Fruit fly (Drosophila melanogaster) whole organism, embryonic: ENCODE results near the gene CG14646.

ENCODE experiments used
- Bgb ChIP-seq: fragments of 200-800 bp; sonication (Bioruptor generic); IDR thresholded peaks from 2 replicates; pipeline ENCODE4 v1.3.6; 2022; ENCODE audit warnings: missing biosample characterization, missing genetic modification characterization; ENCODE audit not compliant: partially characterized antibody
- CG11247 ChIP-seq: fragments of 200-800 bp; sonication (Bioruptor generic); IDR thresholded peaks from 2 replicates; pipeline ENCODE4 v1.3.6; 2022; ENCODE audit warnings: missing biosample characterization, missing genetic modification characterization
- CG11504 ChIP-seq: fragments of 200-800 bp; sonication (Bioruptor generic); optimal IDR thresholded peaks from 3 replicates; lab custom pipeline; 2019; ENCODE audit warnings: missing biosample characterization, mild to moderate bottlenecking, missing genetic modification characterization, moderate library complexity
- CG12769 ChIP-seq: fragments of 200-800 bp; sonication (Bioruptor generic); optimal IDR thresholded peaks from 2 replicates; lab custom pipeline; 2019; ENCODE audit warnings: missing biosample characterization, mild to moderate bottlenecking, missing genetic modification characterization, moderate library complexity
- CG14860 ChIP-seq: fragments of 200-800 bp; sonication (Bioruptor generic); IDR thresholded peaks from 3 replicates; pipeline ENCODE4 v1.3.6; 2022; ENCODE audit warnings: missing biosample characterization, missing genetic modification characterization; ENCODE audit not compliant: partially characterized antibody
- CG16813 ChIP-seq: fragments of 200-800 bp; sonication (Bioruptor generic); IDR thresholded peaks from 3 replicates; pipeline ENCODE4 v1.3.6; 2022; ENCODE audit warnings: missing biosample characterization, missing genetic modification characterization; ENCODE audit not compliant: partially characterized antibody
- CG34422 ChIP-seq: fragments of 200-800 bp; sonication (Bioruptor generic); IDR thresholded peaks from 3 replicates; pipeline ENCODE4 v1.3.6; 2022; ENCODE audit warnings: missing biosample characterization, missing genetic modification characterization
- CG6683 ChIP-seq: fragments of 200-800 bp; sonication (Bioruptor generic); optimal IDR thresholded peaks from 2 replicates; lab custom pipeline; 2017; ENCODE audit warnings: missing biosample characterization, mild to moderate bottlenecking, missing genetic modification characterization, missing genetic modification reagents
- CG6791 ChIP-seq: fragments of 200-800 bp; sonication (Bioruptor generic); IDR thresholded peaks from 3 replicates; pipeline ENCODE4 v1.3.6; 2022; ENCODE audit warnings: missing biosample characterization, missing genetic modification characterization; ENCODE audit not compliant: partially characterized antibody
- CG7963 ChIP-seq: fragments of 200-800 bp; sonication (Bioruptor generic); IDR thresholded peaks from 3 replicates; pipeline ENCODE4 v1.3.6; 2022; ENCODE audit warnings: missing biosample characterization, missing genetic modification characterization; ENCODE audit not compliant: partially characterized antibody
- D19B ChIP-seq: fragments of 200-800 bp; sonication (Bioruptor generic); optimal IDR thresholded peaks from 2 replicates; lab custom pipeline; 2017; ENCODE audit warnings: missing biosample characterization, mild to moderate bottlenecking, missing genetic modification characterization
- Dip2 ChIP-seq: fragments of 200-800 bp; sonication (Bioruptor generic); IDR thresholded peaks from 2 replicates; pipeline ENCODE4 v1.3.6; 2022; ENCODE audit warnings: missing biosample characterization, missing genetic modification characterization
- HLH4C ChIP-seq: fragments of 200-800 bp; sonication (Bioruptor generic); IDR thresholded peaks from 3 replicates; pipeline ENCODE4 v1.3.6; 2022; ENCODE audit warnings: missing biosample characterization, missing genetic modification characterization; ENCODE audit not compliant: partially characterized antibody
- Hr51 ChIP-seq, 2 experiments: fragments of 200-800 bp; sonication (Bioruptor generic); optimal IDR thresholded peaks; 2 replicates in 1 of 2; 3 replicates in 1 of 2; lab custom pipeline; 2016 to 2018; ENCODE audit warnings: missing biosample characterization in 2 of 2, missing genetic modification characterization in 2 of 2, mild to moderate bottlenecking in 1 of 2, moderate library complexity in 1 of 2
- Lim3 ChIP-seq: fragments of 200-800 bp; sonication (Bioruptor generic); IDR thresholded peaks from 2 replicates; pipeline ENCODE4 v1.3.6; 2022; ENCODE audit warnings: missing biosample characterization, missing genetic modification characterization
- Opbp ChIP-seq: fragments of 200-800 bp; sonication (Bioruptor generic); IDR thresholded peaks from 3 replicates; pipeline ENCODE4 v1.3.6; 2022; ENCODE audit warnings: missing biosample characterization, missing genetic modification characterization; ENCODE audit not compliant: partially characterized antibody
- Rx ChIP-seq: fragments of 200-800 bp; sonication (Bioruptor generic); IDR thresholded peaks from 2 replicates; pipeline ENCODE4 v1.3.6; 2022; ENCODE audit warnings: missing biosample characterization, missing genetic modification characterization
- Scr ChIP-seq: fragments of 200-800 bp; sonication (Bioruptor generic); IDR thresholded peaks from 2 replicates; pipeline ENCODE4 v1.3.6; 2022; ENCODE audit warnings: missing biosample characterization, missing genetic modification characterization; ENCODE audit not compliant: partially characterized antibody
- amos ChIP-seq: fragments of 200-800 bp; sonication (Bioruptor generic); IDR thresholded peaks from 2 replicates; pipeline ENCODE4 v1.3.6; 2022; ENCODE audit warnings: missing biosample characterization, missing genetic modification characterization; ENCODE audit not compliant: partially characterized antibody
- ato ChIP-seq: fragments of 200-800 bp; sonication (Bioruptor generic); IDR thresholded peaks from 2 replicates; pipeline ENCODE4 v1.3.6; 2022; ENCODE audit warnings: missing biosample characterization, missing genetic modification characterization; ENCODE audit not compliant: partially characterized antibody
- bbx ChIP-seq: fragments of 200-800 bp; sonication (Bioruptor generic); IDR thresholded peaks from 2 replicates; pipeline ENCODE4 v1.3.6; 2022; ENCODE audit warnings: missing biosample characterization, missing genetic modification characterization; ENCODE audit not compliant: partially characterized antibody
- bcd ChIP-seq: fragments of 200-800 bp; sonication (Bioruptor generic); optimal IDR thresholded peaks from 2 replicates; lab custom pipeline; 2017; ENCODE audit warnings: missing biosample characterization, mild to moderate bottlenecking, missing genetic modification characterization
- bigmax ChIP-seq: fragments of 200-800 bp; sonication (Bioruptor generic); optimal IDR thresholded peaks from 2 replicates; lab custom pipeline; 2018; ENCODE audit warnings: missing biosample characterization, mild to moderate bottlenecking, missing genetic modification characterization
- btn ChIP-seq: fragments of 200-800 bp; sonication (Bioruptor generic); optimal IDR thresholded peaks from 2 replicates; lab custom pipeline; 2016; ENCODE audit warnings: missing biosample characterization, missing genetic modification characterization
- crp ChIP-seq, 2 experiments: fragments of 200-800 bp; sonication (Bioruptor generic); optimal IDR thresholded peaks; 2 replicates in 1 of 2; 3 replicates in 1 of 2; lab custom pipeline; 2017; ENCODE audit warnings: missing biosample characterization in 2 of 2, missing genetic modification characterization in 2 of 2, mild to moderate bottlenecking in 1 of 2, moderate library complexity in 1 of 2
- dan ChIP-seq: fragments of 200-800 bp; sonication (Bioruptor generic); IDR thresholded peaks from 2 replicates; pipeline ENCODE4 v1.3.6; 2022; ENCODE audit warnings: missing biosample characterization, missing genetic modification characterization
- danr ChIP-seq: fragments of 200-800 bp; sonication (Bioruptor generic); IDR thresholded peaks from 2 replicates; pipeline ENCODE4 v1.3.6; 2022; ENCODE audit warnings: missing biosample characterization, missing genetic modification characterization
- dmrt11E ChIP-seq: fragments of 200-800 bp; sonication (Bioruptor generic); optimal IDR thresholded peaks from 3 replicates; lab custom pipeline; 2018; ENCODE audit warnings: missing biosample characterization, mild to moderate bottlenecking, missing genetic modification characterization, moderate library complexity
- dmrt99B ChIP-seq: fragments of 200-800 bp; sonication (Bioruptor generic); optimal IDR thresholded peaks from 2 replicates; lab custom pipeline; 2018; ENCODE audit warnings: missing biosample characterization, mild to moderate bottlenecking, missing genetic modification characterization, moderate library complexity
- dysf ChIP-seq: fragments of 200-800 bp; sonication (Bioruptor generic); IDR thresholded peaks from 3 replicates; pipeline ENCODE4 v1.3.6; 2022; ENCODE audit warnings: missing biosample characterization, missing genetic modification characterization
- fd64A ChIP-seq: fragments of 200-800 bp; sonication (Bioruptor generic); optimal IDR thresholded peaks from 3 replicates; lab custom pipeline; 2018; ENCODE audit warnings: missing biosample characterization, mild to moderate bottlenecking, missing genetic modification characterization
- hb ChIP-seq: fragments of 200-800 bp; sonication (Bioruptor generic); IDR thresholded peaks from 3 replicates; pipeline ENCODE4 v1.3.6; 2022; ENCODE audit warnings: missing biosample characterization, missing genetic modification characterization; ENCODE audit not compliant: partially characterized antibody
- lola ChIP-seq, 3 experiments: fragments of >200 bp in 2 of 3; fragments of 200-800 bp in 1 of 3; sonication (Bioruptor generic) in 1 of 3; optimal IDR thresholded peaks; 2 replicates each; lab custom pipeline; 2017 to 2019; ENCODE audit warnings: missing biosample characterization in 3 of 3, missing genetic modification characterization in 3 of 3, mild to moderate bottlenecking in 1 of 3, moderate library complexity in 1 of 3
- mld ChIP-seq: fragments of 200-800 bp; sonication (Bioruptor generic); IDR thresholded peaks from 3 replicates; pipeline ENCODE4 v1.3.6; 2022; ENCODE audit warnings: missing biosample characterization, missing genetic modification characterization; ENCODE audit not compliant: partially characterized antibody
- nerfin-2 ChIP-seq: fragments of 200-800 bp; sonication (Bioruptor generic); IDR thresholded peaks from 2 replicates; pipeline ENCODE4 v1.3.6; 2022; ENCODE audit warnings: missing biosample characterization, missing genetic modification characterization; ENCODE audit not compliant: partially characterized antibody
- sens ChIP-seq: fragments of 200-800 bp; sonication (Bioruptor generic); peaks from one replicate; lab custom pipeline; 2016; ENCODE audit warnings: missing biosample characterization, missing genetic modification characterization
- tna ChIP-seq: fragments of 200-800 bp; sonication (Bioruptor generic); IDR thresholded peaks from 2 replicates; pipeline ENCODE4 v1.3.6; 2022; ENCODE audit warnings: missing biosample characterization, missing genetic modification characterization; ENCODE audit not compliant: partially characterized antibody

The CG14646 gene

DNA sequence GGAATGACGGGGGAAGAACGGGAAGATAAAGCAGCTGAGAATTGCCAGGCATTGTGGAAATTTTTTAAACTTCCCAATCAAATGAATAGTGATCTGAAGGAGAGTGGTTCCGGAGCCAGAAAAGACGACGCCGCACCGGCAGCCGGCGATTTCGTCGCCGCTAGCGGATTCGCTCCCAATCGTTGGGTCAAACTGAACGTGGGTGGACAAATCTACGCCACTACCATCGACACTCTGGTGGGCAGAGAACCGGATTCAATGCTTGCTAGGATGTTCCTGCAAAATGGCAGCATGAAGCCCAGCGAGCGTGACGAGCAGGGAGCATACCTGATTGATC is 10.3 kb downstream of the CG14646 start, which contains the start of gene CG14647 (continued):
- TF ChIP-seq Rx (GFP tag; lab: Robert Waterston, UW), result no peak
- TF ChIP-seq lola (GFP tag; optimal IDR thresholded peaks at IDR 0.05; lab: Kevin White, UChicago), result no peak
- TF ChIP-seq Scr (GFP tag; lab: Robert Waterston, UW), result no peak; the same call in 1 of the 2 replicates
- TF ChIP-seq Hr51 (GFP tag; optimal IDR thresholded peaks at IDR 0.05; lab: Kevin White, UChicago), result no peak
- no peak for TF ChIP-seq bigmax (GFP tag; lab: Kevin White, UChicago)
- no peak for TF ChIP-seq Dip2
- TF ChIP-seq CG12769 (tag; lab: Kevin White, UChicago), result peak; percentile 4
- TF ChIP-seq Lim3 (GFP tag; lab: Robert Waterston, UW), result no peak
- TF ChIP-seq CG34422 (GFP tag; lab: Robert Waterston, UW), result peak; percentile 23; the same call in 1 of the 3 replicates
- TF ChIP-seq crp (GFP tag; optimal IDR thresholded peaks at IDR 0.05; lab: Kevin White, UChicago), result peak in 1 of 2 experiments; percentile 24

DNA sequence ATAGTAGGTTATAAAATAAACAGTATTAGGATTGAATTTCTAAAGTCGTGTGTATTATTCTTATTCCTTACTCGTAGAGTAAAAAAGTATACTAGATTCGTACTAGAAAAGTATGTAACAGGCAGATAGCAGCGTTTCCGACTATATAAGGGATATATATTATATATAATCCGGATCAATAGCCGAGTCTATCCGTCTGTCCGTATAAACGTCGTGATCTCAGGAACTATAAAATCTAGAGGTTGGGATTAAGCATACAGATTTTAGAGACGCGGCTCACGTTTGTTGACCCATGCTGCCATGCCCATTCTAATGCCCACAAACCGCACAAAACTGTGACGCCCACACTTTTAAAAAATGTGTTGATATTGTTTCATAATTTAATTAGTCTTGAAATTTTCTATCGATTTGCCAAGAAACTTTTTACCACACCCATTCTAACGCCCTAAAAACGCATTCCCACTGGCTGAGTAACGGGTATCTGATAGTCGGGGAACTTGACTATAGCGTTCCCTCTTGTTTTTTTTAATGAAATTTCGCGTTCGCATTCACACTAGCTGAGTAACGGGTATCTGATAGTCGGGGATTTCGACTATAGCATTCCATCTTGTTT is 11.9 kb downstream of the CG14646 start, which contains the start of gene CG9853:
Gene CG9853 (minus strand): TSS at position 51 of the 613 bp plus-strand sequence.
- peak; percentile 82 for TF ChIP-seq CG6791 (GFP tag; lab: Robert Waterston, UW)
- TF ChIP-seq fd64A (GFP tag; lab: Kevin White, UChicago), result no peak
- TF ChIP-seq CG16813 (GFP tag; lab: Robert Waterston, UW), result peak; percentile 5
- peak; percentile 55; the same call in 1 of the 2 replicates for TF ChIP-seq ato (GFP tag; lab: Robert Waterston, UW)
- no peak for TF ChIP-seq CG11247
- peak; percentile 42 for TF ChIP-seq CG14860
- peak; percentile 13; the same call in 1 of the 2 replicates for TF ChIP-seq amos (GFP tag; lab: Robert Waterston, UW)
- peak; percentile 57; the same call in 1 of the 2 replicates for TF ChIP-seq nerfin-2 (GFP tag; lab: Robert Waterston, UW)
- TF ChIP-seq CG11504 (tag; lab: Kevin White, UChicago), result no peak
- no peak for TF ChIP-seq CG6683 (GFP tag; lab: Kevin White, UChicago)
- no peak for TF ChIP-seq btn (GFP tag; lab: Kevin White, UChicago)
- TF ChIP-seq dysf (GFP tag; lab: Robert Waterston, UW), result no peak
- peak; percentile 36; the same call in 1 of the 2 replicates for TF ChIP-seq Bgb (GFP tag; lab: Robert Waterston, UW)
- 0 out of 3 replicates have a peak, but pooled peaks have one; percentile 6 for TF ChIP-seq hb (GFP tag; lab: Robert Waterston, UW)
- TF ChIP-seq sens (GFP tag; lab: Kevin White, UChicago), result peak; percentile 26
- peak; percentile 60 for TF ChIP-seq tna
- TF ChIP-seq dmrt11E (tag; lab: Kevin White, UChicago), result no peak
- no peak for TF ChIP-seq danr (GFP tag; lab: Robert Waterston, UW)
- TF ChIP-seq mld (GFP tag; lab: Robert Waterston, UW), result peak; percentile 70; the same call in 1 of the 3 replicates
- no peak for TF ChIP-seq dmrt99B (tag; lab: Kevin White, UChicago)
- TF ChIP-seq Opbp (GFP tag; lab: Robert Waterston, UW), result peak; percentile 37; the same call in 2 of the 3 replicates
- TF ChIP-seq dan (GFP tag; lab: Robert Waterston, UW), result no peak
- TF ChIP-seq bcd (GFP tag; lab: Kevin White, UChicago), result no peak
- TF ChIP-seq HLH4C (GFP tag; lab: Robert Waterston, UW), result peak; percentile 11
- TF ChIP-seq bbx, result peak; percentile 51; the same call in 1 of the 2 replicates
- peak; percentile 43 for TF ChIP-seq D19B (GFP tag; lab: Kevin White, UChicago)
- peak; percentile 70 for TF ChIP-seq CG7963 (GFP tag; lab: Robert Waterston, UW)
